Worm (Caenorhabditis elegans) whole organism, late embryonic: Measurements from ENCODE around the gene C02F4.5.

Experiments
- ceh-19 ChIP-seq: fragments of 200-800 bp; sonication (Bioruptor generic); optimal IDR thresholded peaks from 2 replicates; lab custom pipeline; 2018; ENCODE audit warnings: mild to moderate bottlenecking, missing genetic modification characterization, missing compliant biosample characterization
- ceh-2 ChIP-seq: sonication (generic microtip); optimal IDR thresholded peaks from 2 replicates; lab custom pipeline; 2016; ENCODE audit warnings: missing genotype, missing genetic modification characterization, missing compliant biosample characterization
- ceh-34 ChIP-seq: sonication (generic microtip); optimal IDR thresholded peaks from 2 replicates; lab custom pipeline; 2016; ENCODE audit warnings: mild to moderate bottlenecking, missing genetic modification characterization, missing compliant biosample characterization
- dve-1 ChIP-seq: sonication (generic microtip); optimal IDR thresholded peaks from 2 replicates; lab custom pipeline; 2017; ENCODE audit warnings: antibody characterized with exemption, mild to moderate bottlenecking, missing genetic modification characterization, missing compliant biosample characterization
- fax-1 ChIP-seq: sonication (generic microtip); optimal IDR thresholded peaks from 2 replicates; lab custom pipeline; 2016; ENCODE audit warnings: missing genotype, missing genetic modification characterization, missing compliant biosample characterization
- fkh-10 ChIP-seq: fragments of 150-350 bp; optimal IDR thresholded peaks from 2 replicates; lab custom pipeline; 2014; ENCODE audit warnings: missing biosample characterization, missing genetic modification reagents, missing genetic modification characterization
- fkh-6 ChIP-seq: sonication (generic microtip); optimal IDR thresholded peaks from 2 replicates; lab custom pipeline; 2016; ENCODE audit warnings: missing genetic modification characterization, missing compliant biosample characterization
- hlh-13 ChIP-seq: fragments of 200-800 bp; sonication (Bioruptor generic); optimal IDR thresholded peaks from 2 replicates; lab custom pipeline; 2018; ENCODE audit warnings: mild to moderate bottlenecking, missing genetic modification characterization, missing compliant biosample characterization
- hlh-15 ChIP-seq: sonication (generic microtip); optimal IDR thresholded peaks from 2 replicates; lab custom pipeline; 2016; ENCODE audit warnings: missing genetic modification characterization, missing compliant biosample characterization
- npax-4 ChIP-seq: sonication (generic microtip); optimal IDR thresholded peaks from 2 replicates; lab custom pipeline; 2016; ENCODE audit warnings: missing genetic modification characterization, missing compliant biosample characterization
- pat-9 ChIP-seq: fragments of 200-800 bp; sonication (Bioruptor generic); optimal IDR thresholded peaks from 2 replicates; lab custom pipeline; 2018; ENCODE audit warnings: mild to moderate bottlenecking, missing genetic modification characterization, moderate library complexity, missing compliant biosample characterization
- pax-1 ChIP-seq: fragments of 150-350 bp; optimal IDR thresholded peaks from 2 replicates; lab custom pipeline; 2014; ENCODE audit warnings: missing biosample characterization, missing genetic modification characterization
- pha-4 ChIP-seq: fragments of 150-350 bp; optimal IDR thresholded peaks from 2 replicates; lab custom pipeline; 2018; ENCODE audit warnings: missing biosample characterization, missing genetic modification reagents, missing genetic modification characterization
- ztf-16 ChIP-seq: sonication (generic microtip); optimal IDR thresholded peaks from 2 replicates; lab custom pipeline; 2017; ENCODE audit warnings: missing genetic modification characterization, missing compliant biosample characterization

ce11 chrIV:10511432-10511831 lies 12.5 kb downstream of the C02F4.5 start:
- TF ChIP-seq fkh-10 (GFP tag; lab: Kevin White, UChicago): no peak
- TF ChIP-seq hlh-15 (tag; lab: Kevin White, UChicago): no peak
- no peak for TF ChIP-seq npax-4 (tag; lab: Kevin White, UChicago)
- no peak for TF ChIP-seq ztf-16 (tag; lab: Kevin White, UChicago)
- no peak for TF ChIP-seq ceh-34 (tag; lab: Kevin White, UChicago)
- TF ChIP-seq ceh-2 (tag; lab: Kevin White, UChicago): no peak
- TF ChIP-seq fkh-6 (tag; lab: Kevin White, UChicago): no peak
- no peak for TF ChIP-seq pax-1 (tag; lab: Kevin White, UChicago)
- no peak for TF ChIP-seq hlh-13
- no peak for TF ChIP-seq pha-4 (tag; lab: Kevin White, UChicago)
- TF ChIP-seq fax-1: no peak
- no peak for TF ChIP-seq dve-1 (tag; lab: Kevin White, UChicago)
- no peak for TF ChIP-seq pat-9 (tag; lab: Kevin White, UChicago)
- no peak for TF ChIP-seq ceh-19 (GFP tag; lab: Kevin White, UChicago)
